Worm (Caenorhabditis elegans): ENCODE data around the gene H09F14.1.

DNA sequence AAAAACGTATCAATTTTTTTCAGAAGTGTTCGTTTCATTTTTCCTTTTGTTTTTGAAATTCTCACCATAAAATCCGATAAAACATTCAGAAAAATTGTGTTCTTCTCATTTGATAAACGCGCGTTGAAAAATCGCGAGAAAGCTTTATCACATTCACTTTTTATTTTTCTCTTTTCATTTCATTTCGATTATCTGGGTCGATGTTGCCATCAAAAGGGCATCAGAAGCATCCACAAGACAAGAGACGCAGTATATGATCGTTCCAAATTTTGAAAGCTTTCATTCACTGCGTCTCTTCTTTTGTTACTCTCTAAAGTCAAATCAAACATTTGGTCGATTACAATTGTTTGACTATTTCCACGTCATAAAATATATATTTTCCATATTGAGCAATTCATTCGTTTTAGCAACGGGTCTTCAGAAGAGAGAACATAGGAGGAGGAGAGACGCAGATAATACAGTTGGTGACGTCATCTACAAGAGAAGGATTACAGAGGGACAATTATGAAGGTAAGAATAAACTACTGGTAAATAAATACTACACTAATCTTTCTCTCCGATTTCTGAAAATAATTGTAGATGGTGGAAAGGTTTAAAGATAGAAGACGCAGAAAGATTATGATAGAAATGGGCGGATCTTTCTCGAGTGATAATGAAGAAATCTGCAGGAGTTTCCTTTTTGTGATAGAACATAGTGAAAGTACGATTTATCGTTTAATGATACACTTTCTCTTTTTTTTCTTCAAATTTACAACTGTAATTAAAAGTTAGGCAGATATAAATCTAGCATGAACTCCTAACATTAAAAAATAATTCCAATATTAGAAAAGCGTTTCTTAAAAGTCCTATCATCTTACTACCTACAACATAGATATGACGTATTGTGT, 13.1 kb downstream of the H09F14.1 start, which contains the start of gene H27A22.1:
- no peak for TF ChIP-seq elt-3 (tag; optimal IDR thresholded peaks at IDR 0.05)
- no peak for TF ChIP-seq C16A3.4 (tag; optimal IDR thresholded peaks at IDR 0.05)
- no peak for TF ChIP-seq lsy-2 (tag; optimal IDR thresholded peaks at IDR 0.05)
- no peak for TF ChIP-seq lin-39 (tag; optimal IDR thresholded peaks at IDR 0.05)
- no peak for TF ChIP-seq unc-86 (tag; optimal IDR thresholded peaks at IDR 0.05)
- TF ChIP-seq ceh-63 (GFP tag; optimal IDR thresholded peaks at IDR 0.05): no peak
- no peak for TF ChIP-seq sptf-1 (tag; optimal IDR thresholded peaks at IDR 0.05)
- no peak for TF ChIP-seq nhr-12 (tag; optimal IDR thresholded peaks at IDR 0.05)
- no peak for TF ChIP-seq ceh-90 (tag; optimal IDR thresholded peaks at IDR 0.05)
- TF ChIP-seq lin-13 (GFP tag; optimal IDR thresholded peaks at IDR 0.05): no peak
- no peak for TF ChIP-seq skn-1 (tag; optimal IDR thresholded peaks at IDR 0.05)
- no peak for TF ChIP-seq nhr-77 (tag; optimal IDR thresholded peaks at IDR 0.05)
- TF ChIP-seq dpl-1 (GFP tag; optimal IDR thresholded peaks at IDR 0.05): no peak

All from whole organism, L1 larva.